Fruit fly (Drosophila melanogaster) whole organism, larva: Measurements from ENCODE around the gene CG4617.
A peak's percentile ranks its signal among the peaks of the same experiment; 100 is the strongest.

Experiments
- noc ChIP-seq: fragments of 200-800 bp; sonication (Bioruptor generic); optimal IDR thresholded peaks from 3 replicates; lab custom pipeline; 2019; ENCODE audit warnings: missing biosample characterization, mild to moderate bottlenecking, missing genetic modification characterization, moderate library complexity

The CG4617 gene

dm6 chrX:7097859-7098303 is 6.4 kb downstream of the CG4617 start, which contains the start of gene Sxl:
TSS of gene Sxl (minus strand) at chrX:7098053.
- TF ChIP-seq noc = peak; percentile 22

- no peak for TF ChIP-seq noc
These were observed 7.0 kb downstream of the CG4617 start for dm6 chrX:7097071-7097858.

dm6 chrX:7096495-7096995 is 7.7 kb downstream of the CG4617 start:
- peak; percentile 77 for TF ChIP-seq noc

- TF ChIP-seq noc = no peak
These were observed 8.3 kb downstream of the CG4617 start for dm6 chrX:7095912-7096494.

- TF ChIP-seq noc = peak; percentile 57
These were observed 8.9 kb downstream of the CG4617 start for dm6 chrX:7095292-7095911.

dm6 chrX:7094861-7095260 is 9.4 kb downstream of the CG4617 start:
- TF ChIP-seq noc = no peak

dm6 chrX:7094169-7094568 is 10.1 kb downstream of the CG4617 start:
- no peak for TF ChIP-seq noc

dm6 chrX:7091909-7092308 is 12.4 kb downstream of the CG4617 start:
- no peak for TF ChIP-seq noc

dm6 chrX:7086539-7086938 is 17.8 kb downstream of the CG4617 start:
- TF ChIP-seq noc = no peak

- TF ChIP-seq noc = no peak
These were observed 21.9 kb downstream of the CG4617 start for dm6 chrX:7082407-7082806.

dm6 chrX:7074316-7074925 is 29.9 kb downstream of the CG4617 start:
- TF ChIP-seq noc = no peak

- no peak for TF ChIP-seq noc
These were observed 30.9 kb downstream of the CG4617 start for dm6 chrX:7073234-7073878.

dm6 chrX:7069011-7069463 is 35.3 kb downstream of the CG4617 start, which contains the start of gene CG4607:
TSS of gene CG4607 (plus strand) at chrX:7069413.
- peak; percentile 16 for TF ChIP-seq noc

- peak; percentile 15 for TF ChIP-seq noc
These were observed 36.2 kb downstream of the CG4617 start for dm6 chrX:7068088-7068487.

dm6 chrX:7067248-7067647 is 37.0 kb downstream of the CG4617 start:
- TF ChIP-seq noc = peak; percentile 45

dm6 chrX:7066608-7067007 is 37.7 kb downstream of the CG4617 start:
- TF ChIP-seq noc = no peak
